Fruit fly (Drosophila melanogaster) whole organism, prepupa: Measurements from ENCODE around the gene CG42869.

Experiments
- CG11294 ChIP-seq: fragments of 200-800 bp; sonication (Bioruptor generic); IDR thresholded peaks from 2 replicates; pipeline ENCODE4 v1.3.6; 2022; ENCODE audit warnings: missing biosample characterization, missing genetic modification characterization
- CG11902 ChIP-seq: fragments of 200-800 bp; sonication (Bioruptor generic); optimal IDR thresholded peaks from 3 replicates; lab custom pipeline; 2016; ENCODE audit warnings: missing biosample characterization, missing genetic modification characterization
- CG3032 ChIP-seq: fragments of 200-800 bp; optimal IDR thresholded peaks from 2 replicates; lab custom pipeline; 2019; ENCODE audit warnings: missing biosample characterization, mild to moderate bottlenecking, missing genetic modification characterization, moderate library complexity
- CG32006 ChIP-seq: fragments of 200-800 bp; sonication (Bioruptor generic); optimal IDR thresholded peaks from 3 replicates; lab custom pipeline; 2017; ENCODE audit warnings: missing biosample characterization, mild to moderate bottlenecking, missing genetic modification characterization
- CG6163 ChIP-seq: fragments of 200-800 bp; sonication (Bioruptor generic); IDR thresholded peaks from 3 replicates; pipeline ENCODE4 v1.3.6; 2022; ENCODE audit warnings: missing biosample characterization, missing genetic modification characterization
- CG6792 ChIP-seq: fragments of 200-800 bp; sonication (Bioruptor generic); optimal IDR thresholded peaks from 3 replicates; lab custom pipeline; 2016; ENCODE audit warnings: missing biosample characterization, missing genetic modification characterization
- CG8319 ChIP-seq: fragments of 200-800 bp; sonication (Bioruptor generic); optimal IDR thresholded peaks from 3 replicates; lab custom pipeline; 2016; ENCODE audit warnings: missing biosample characterization, missing genetic modification characterization
- CG9139 ChIP-seq: fragments of 200-800 bp; sonication (Bioruptor generic); optimal IDR thresholded peaks from 3 replicates; lab custom pipeline; 2017; ENCODE audit warnings: missing biosample characterization, mild to moderate bottlenecking, missing genetic modification characterization
- Eip75B ChIP-seq: fragments of 200-800 bp; sonication (Bioruptor generic); optimal IDR thresholded peaks from 3 replicates; lab custom pipeline; 2016; ENCODE audit warnings: missing biosample characterization, missing genetic modification characterization
- Eip78C ChIP-seq: fragments of 200-800 bp; sonication (Bioruptor generic); peaks from one replicate; lab custom pipeline; 2016; ENCODE audit warnings: missing biosample characterization, missing genetic modification characterization
- Eip93F ChIP-seq: fragments of 200-800 bp; sonication (Bioruptor generic); optimal IDR thresholded peaks from 2 replicates; lab custom pipeline; 2016; ENCODE audit warnings: missing biosample characterization, mild to moderate bottlenecking, missing genetic modification characterization
- Ets21C ChIP-seq: fragments of 200-800 bp; sonication (Bioruptor generic); optimal IDR thresholded peaks from 3 replicates; lab custom pipeline; 2016; ENCODE audit warnings: missing biosample characterization, missing genetic modification characterization
- Gug ChIP-seq: fragments of 200-800 bp; sonication (Bioruptor generic); IDR thresholded peaks from 2 replicates; pipeline ENCODE4 v1.3.6; 2022; ENCODE audit warnings: missing biosample characterization, missing genetic modification characterization
- Hr38 ChIP-seq: sonication (Bioruptor generic); optimal IDR thresholded peaks from 2 replicates; lab custom pipeline; 2016; ENCODE audit warnings: missing biosample characterization, missing genetic modification characterization
- Hr39 ChIP-seq: fragments of 200-800 bp; sonication (Bioruptor generic); optimal IDR thresholded peaks from 2 replicates; lab custom pipeline; 2016; ENCODE audit warnings: missing biosample characterization, missing genetic modification characterization
- Hr4 ChIP-seq: fragments of 200-800 bp; sonication (Bioruptor generic); optimal IDR thresholded peaks from 3 replicates; lab custom pipeline; 2016; ENCODE audit warnings: missing biosample characterization, missing genetic modification characterization
- Lpt ChIP-seq: fragments of 200-800 bp; sonication (Bioruptor generic); optimal IDR thresholded peaks from 3 replicates; lab custom pipeline; 2016; ENCODE audit warnings: missing biosample characterization, missing genetic modification characterization
- Met ChIP-seq: fragments of 200-800 bp; sonication (Bioruptor generic); optimal IDR thresholded peaks from 3 replicates; lab custom pipeline; 2016; ENCODE audit warnings: missing biosample characterization, missing genetic modification characterization
- OdsH ChIP-seq: fragments of 200-800 bp; sonication (Bioruptor generic); optimal IDR thresholded peaks from 3 replicates; lab custom pipeline; 2016; ENCODE audit warnings: missing biosample characterization, missing genetic modification characterization
- Smox ChIP-seq: fragments of 200-800 bp; sonication (Bioruptor generic); optimal IDR thresholded peaks from 3 replicates; lab custom pipeline; 2016; ENCODE audit warnings: missing biosample characterization, missing genetic modification characterization
- Sox102F ChIP-seq: fragments of 200-800 bp; sonication (Bioruptor generic); optimal IDR thresholded peaks from 2 replicates; lab custom pipeline; 2016; ENCODE audit warnings: missing biosample characterization, mild to moderate bottlenecking, missing genetic modification characterization
- achi ChIP-seq: fragments of 200-800 bp; sonication (Bioruptor generic); optimal IDR thresholded peaks from 3 replicates; lab custom pipeline; 2016; ENCODE audit warnings: missing biosample characterization, missing genetic modification characterization
- cyc ChIP-seq: fragments of 200-800 bp; sonication (Bioruptor generic); optimal IDR thresholded peaks from 3 replicates; lab custom pipeline; 2016; ENCODE audit warnings: missing biosample characterization, missing genetic modification characterization
- dac ChIP-seq: fragments of 200-800 bp; sonication (Bioruptor generic); optimal IDR thresholded peaks from 2 replicates; lab custom pipeline; 2017; ENCODE audit warnings: missing biosample characterization, mild to moderate bottlenecking, missing genetic modification characterization
- dsx ChIP-seq: fragments of 200-800 bp; optimal IDR thresholded peaks from 3 replicates; lab custom pipeline; 2019; ENCODE audit warnings: missing biosample characterization, mild to moderate bottlenecking, missing genetic modification characterization, moderate library complexity; ENCODE audit not compliant: poor library complexity, severe bottlenecking
- eg ChIP-seq: fragments of 200-800 bp; sonication (Bioruptor generic); IDR thresholded peaks from 3 replicates; pipeline ENCODE4 v1.3.6; 2022; ENCODE audit warnings: missing biosample characterization, missing genetic modification characterization
- esn ChIP-seq: fragments of 200-800 bp; sonication (Bioruptor generic); optimal IDR thresholded peaks from 2 replicates; lab custom pipeline; 2016; ENCODE audit warnings: missing biosample characterization, mild to moderate bottlenecking, missing genetic modification characterization, moderate library complexity
- fd59A ChIP-seq: fragments of 200-800 bp; sonication (Bioruptor generic); optimal IDR thresholded peaks from 2 replicates; lab custom pipeline; 2017; ENCODE audit warnings: missing biosample characterization, mild to moderate bottlenecking, missing genetic modification characterization, missing genetic modification reagents
- fd85E ChIP-seq: fragments of 200-800 bp; sonication (Bioruptor generic); optimal IDR thresholded peaks from 3 replicates; lab custom pipeline; 2016; ENCODE audit warnings: missing biosample characterization, missing genetic modification characterization
- fkh ChIP-seq: fragments of 200-800 bp; sonication (Bioruptor generic); optimal IDR thresholded peaks from 3 replicates; lab custom pipeline; 2017; ENCODE audit warnings: missing biosample characterization, mild to moderate bottlenecking, missing genetic modification characterization, moderate library complexity
- lz ChIP-seq: fragments of 200-800 bp; sonication (Bioruptor generic); optimal IDR thresholded peaks from 3 replicates; lab custom pipeline; 2016; ENCODE audit warnings: missing biosample characterization, missing genetic modification characterization
- pdm3 ChIP-seq: fragments of 200-800 bp; sonication (Bioruptor generic); optimal IDR thresholded peaks from 3 replicates; lab custom pipeline; 2016; ENCODE audit warnings: missing biosample characterization, missing genetic modification characterization
- salr ChIP-seq, 2 experiments: fragments of 200-800 bp; sonication (Bioruptor generic); optimal IDR thresholded peaks; 3 replicates each; lab custom pipeline; 2016 to 2018; ENCODE audit warnings: missing biosample characterization in 2 of 2, missing genetic modification characterization in 2 of 2, mild to moderate bottlenecking in 1 of 2
- svp ChIP-seq: fragments of 200-800 bp; sonication (Bioruptor generic); peaks from one replicate; lab custom pipeline; 2016; ENCODE audit warnings: missing biosample characterization, missing genetic modification characterization
- vri ChIP-seq: fragments of 200-800 bp; sonication (Bioruptor generic); optimal IDR thresholded peaks from 3 replicates; lab custom pipeline; 2016; ENCODE audit warnings: missing biosample characterization, mild to moderate bottlenecking, missing genetic modification characterization

The CG42869 gene

DNA sequence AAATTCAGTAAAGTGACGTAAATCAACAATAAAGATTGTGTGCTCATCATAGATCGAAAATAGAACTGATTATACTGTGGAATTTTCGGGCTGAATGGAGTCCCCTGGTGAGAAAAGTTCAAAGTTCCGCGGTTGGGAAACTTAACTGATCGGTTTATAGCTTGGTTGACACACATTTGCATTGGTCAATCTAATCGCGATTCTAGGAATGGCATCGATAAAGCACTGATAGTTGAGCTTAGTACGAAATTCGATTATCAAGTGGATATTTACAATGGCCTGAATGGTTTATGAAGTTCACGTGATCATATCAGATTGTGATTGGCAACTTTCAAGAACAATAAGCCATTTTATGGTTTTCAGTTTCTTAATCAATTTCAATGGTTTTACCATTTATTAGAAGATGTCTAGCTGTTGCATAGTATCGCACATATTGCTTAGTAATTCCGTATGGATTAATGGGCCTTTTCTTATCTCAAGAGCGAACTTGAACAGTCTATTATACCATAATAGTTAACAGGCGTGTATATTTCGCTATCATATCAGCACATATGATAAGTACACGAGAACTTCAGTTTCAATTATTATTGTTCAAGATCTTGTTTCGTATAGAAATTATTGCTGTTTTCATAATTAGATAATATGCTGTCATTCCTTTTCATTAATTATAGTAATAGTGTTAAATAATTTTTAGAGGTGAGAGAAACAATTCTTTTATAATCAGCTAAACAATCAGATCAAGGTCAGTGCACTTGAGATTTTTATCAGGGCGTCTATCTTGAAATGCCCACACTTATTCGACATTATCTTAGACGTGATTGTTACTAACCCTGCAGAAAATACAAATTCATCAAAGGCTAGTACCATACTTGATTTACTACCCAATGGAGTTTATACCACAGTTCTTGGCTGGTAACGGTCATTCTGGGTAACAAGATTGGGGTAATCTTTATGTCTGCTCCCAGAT lies 12.6 kb upstream of the CG42869 start, which contains the start of gene CG31233:
Gene CG31233 (plus strand): TSS at position 900 of the 967 bp plus-strand sequence.
- TF ChIP-seq achi (GFP tag; lab: Kevin White, UChicago) (no peak), salr (GFP tag; optimal IDR thresholded peaks at IDR 0.05; lab: Kevin White, UChicago) (no peak), fkh (GFP tag; lab: Kevin White, UChicago) (no peak)

- no peak for TF ChIP-seq CG11294 (GFP tag; lab: Robert Waterston, UW)
- no peak for TF ChIP-seq eg (GFP tag; lab: Robert Waterston, UW)
- TF ChIP-seq salr (GFP tag; optimal IDR thresholded peaks at IDR 0.05; lab: Kevin White, UChicago): no peak
- TF ChIP-seq Met: no peak
- no peak for TF ChIP-seq lz (GFP tag; lab: Kevin White, UChicago)
- TF ChIP-seq CG6163 (GFP tag; lab: Robert Waterston, UW): no peak
- TF ChIP-seq Hr39: no peak
- TF ChIP-seq Gug (GFP tag; lab: Robert Waterston, UW): no peak
- no peak for TF ChIP-seq Lpt
- no peak for TF ChIP-seq cyc (GFP tag; lab: Kevin White, UChicago)
- TF ChIP-seq Eip75B: no peak
- no peak for TF ChIP-seq Smox
- TF ChIP-seq Hr4 (GFP tag; lab: Kevin White, UChicago): no peak
- TF ChIP-seq CG6792 (GFP tag; lab: Kevin White, UChicago): no peak
Measured at dm6 chr3R:21745887-21746286, 9.2 kb upstream of the CG42869 start.

dm6 chr3R:21744988-21745387 lies 8.3 kb upstream of the CG42869 start, which contains the start of gene CG31343:
CG31343 (plus strand) TSS chr3R:21745266.
- TF ChIP-seq Met (no peak), Ets21C (GFP tag; lab: Kevin White, UChicago) (no peak), vri (GFP tag; lab: Kevin White, UChicago) (peak; percentile 70), dac (GFP tag; lab: Kevin White, UChicago) (no peak)

- TF ChIP-seq OdsH (GFP tag; lab: Kevin White, UChicago) (no peak), vri (GFP tag; lab: Kevin White, UChicago) (peak; percentile 91), svp (GFP tag; lab: Kevin White, UChicago) (peak; percentile 94)
Measured at dm6 chr3R:21740766-21741350, 4.2 kb upstream of the CG42869 start.

DNA sequence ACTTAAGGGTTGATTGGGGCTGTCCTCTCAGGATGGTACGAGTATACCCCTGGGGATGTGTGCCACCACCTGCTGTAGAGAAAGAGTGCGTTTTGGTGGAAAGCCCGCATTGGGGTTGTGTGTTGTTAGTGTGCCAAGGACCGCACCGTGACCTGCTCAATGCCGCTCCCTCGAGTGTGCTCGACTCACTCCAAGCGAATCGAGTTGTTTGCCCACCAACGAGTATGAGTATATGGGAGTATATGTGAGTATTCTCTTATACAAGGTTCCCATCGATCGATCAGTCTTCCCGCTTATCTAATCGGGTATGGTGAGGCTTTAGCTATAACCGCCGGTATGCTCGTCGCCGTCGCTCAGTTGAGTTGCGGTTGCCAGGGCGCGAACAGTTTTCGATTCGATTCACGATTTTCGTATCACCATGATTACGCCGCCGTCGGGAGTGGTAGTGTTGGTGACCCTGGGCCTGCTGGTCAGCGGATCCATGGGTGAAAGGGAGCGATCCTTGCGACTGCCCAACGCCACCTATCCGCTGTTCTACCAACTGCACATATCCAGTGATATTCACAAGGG lies 3.2 kb upstream of the CG42869 start, which contains the start of gene CG5849:
Gene CG5849 (plus strand): TSS at position 356 of the 570 bp plus-strand sequence.
- TF ChIP-seq svp (GFP tag; lab: Kevin White, UChicago) (peak; percentile 92), esn (GFP tag; lab: Kevin White, UChicago) (no peak), vri (GFP tag; lab: Kevin White, UChicago) (peak; percentile 57)
- TF ChIP-seq, all 60 proteins: peak for 2

DNA sequence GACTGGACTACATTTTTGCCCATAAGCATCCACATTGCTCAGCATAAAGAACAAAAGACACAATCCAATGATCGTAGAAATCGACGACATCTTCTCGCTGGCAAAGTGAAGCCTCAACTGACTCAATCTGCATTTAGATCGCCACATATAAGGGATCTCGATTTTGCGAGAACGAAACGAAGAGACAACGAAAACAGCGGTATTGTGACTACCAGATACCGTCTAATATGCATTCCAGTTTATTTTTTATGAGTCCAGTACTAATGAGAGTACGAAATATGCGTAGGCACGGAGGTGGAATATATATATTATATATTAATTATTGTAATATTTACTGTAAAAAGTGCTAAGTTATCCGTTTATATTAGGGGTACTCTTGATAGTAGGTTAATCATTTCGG lies 2.4 kb upstream of the CG42869 start, which contains the start of gene CG34034:
Gene CG34034 (minus strand): TSS at position 101 of the 400 bp plus-strand sequence.
- TF ChIP-seq Eip78C (GFP tag; lab: Kevin White, UChicago): no peak
- TF ChIP-seq fkh (GFP tag; lab: Kevin White, UChicago): no peak
- TF ChIP-seq cyc (GFP tag; lab: Kevin White, UChicago): no peak
- no peak for TF ChIP-seq eg (GFP tag; lab: Robert Waterston, UW)
- TF ChIP-seq CG8319 (GFP tag; lab: Kevin White, UChicago): no peak
- TF ChIP-seq CG11902 (GFP tag; lab: Kevin White, UChicago): no peak
- TF ChIP-seq fd59A (GFP tag; lab: Kevin White, UChicago): no peak
- TF ChIP-seq Eip93F (GFP tag; lab: Kevin White, UChicago): no peak
- TF ChIP-seq dsx (GFP tag; lab: Kevin White, UChicago): no peak
- no peak for TF ChIP-seq CG9139 (GFP tag; lab: Kevin White, UChicago)
- TF ChIP-seq pdm3 (GFP tag; lab: Kevin White, UChicago): no peak
- no peak for TF ChIP-seq Sox102F
- no peak for TF ChIP-seq CG32006 (GFP tag; lab: Kevin White, UChicago)
- no peak for TF ChIP-seq CG11294 (GFP tag; lab: Robert Waterston, UW)
- TF ChIP-seq fd85E (GFP tag; lab: Kevin White, UChicago): no peak
- TF ChIP-seq Hr38 (GFP tag; lab: Kevin White, UChicago): no peak
- no peak for TF ChIP-seq CG3032
